Worm (Caenorhabditis elegans) whole organism, L4 larva: Measurements from ENCODE around the gene mip-2.

Experiments
- D1046.2 ChIP-seq: fragments of 200-800 bp; sonication (Bioruptor generic); IDR thresholded peaks from 2 replicates; pipeline ENCODE4 v1.3.6; 2022; ENCODE audit warnings: missing genetic modification characterization, missing compliant biosample characterization
- F44E2.7 ChIP-seq: fragments of 200-800 bp; sonication (Bioruptor generic); IDR thresholded peaks from 2 replicates; pipeline ENCODE4 v2.1.2; 2022; ENCODE audit warnings: missing genetic modification characterization, missing compliant biosample characterization
- Y75B8A.6 ChIP-seq: fragments of 200-800 bp; sonication (Bioruptor generic); IDR thresholded peaks from 2 replicates; pipeline ENCODE4 v1.3.6; 2022; ENCODE audit warnings: missing genetic modification reagents, missing genetic modification characterization, missing compliant biosample characterization
- ZK546.5 ChIP-seq, 2 experiments: sonication (generic microtip); optimal IDR thresholded peaks; 2 replicates each; lab custom pipeline; 2017; ENCODE audit warnings: missing biosample characterization in 2 of 2, missing genetic modification characterization in 2 of 2
- attf-4 ChIP-seq: sonication (generic microtip); optimal IDR thresholded peaks from 3 replicates; lab custom pipeline; 2017; ENCODE audit warnings: missing biosample characterization, missing genetic modification characterization
- ceh-28 ChIP-seq: fragments of 150-350 bp; optimal IDR thresholded peaks from 2 replicates; lab custom pipeline; 2014; ENCODE audit warnings: missing biosample characterization, missing genetic modification reagents, missing genetic modification characterization
- ceh-82 ChIP-seq: sonication (generic microtip); optimal IDR thresholded peaks from 2 replicates; lab custom pipeline; 2017; ENCODE audit warnings: missing biosample characterization, missing genetic modification characterization
- cey-2 ChIP-seq: sonication (generic microtip); optimal IDR thresholded peaks from 3 replicates; lab custom pipeline; 2017; ENCODE audit warnings: missing genetic modification characterization, mild to moderate bottlenecking, missing compliant biosample characterization, antibody characterized with exemption, borderline replicate concordance; ENCODE audit not compliant: insufficient read depth
- ctbp-1 ChIP-seq: fragments of 200-800 bp; sonication (Bioruptor generic); IDR thresholded peaks from 2 replicates; pipeline ENCODE4 v1.3.6; 2022; ENCODE audit warnings: missing genetic modification reagents, missing genetic modification characterization, missing compliant biosample characterization
- daf-16 ChIP-seq, 3 experiments: sonication (generic microtip); optimal IDR thresholded peaks; 2 replicates each; lab custom pipeline; 2016 to 2017; ENCODE audit warnings: missing genetic modification characterization in 3 of 3, missing genetic modification reagents in 3 of 3, mild to moderate bottlenecking in 2 of 3, missing compliant biosample characterization in 2 of 3, missing biosample characterization in 1 of 3, moderate library complexity in 1 of 3
- daf-19 ChIP-seq: fragments of 200-800 bp; sonication (Bioruptor generic); conservative IDR thresholded peaks from 2 replicates; pipeline ENCODE4 v1.3.6; 2022; ENCODE audit warnings: missing genetic modification characterization, missing compliant biosample characterization
- dmd-6 ChIP-seq: fragments of 200-800 bp; sonication (Bioruptor generic); IDR thresholded peaks from 2 replicates; pipeline ENCODE4 v1.3.6; 2022; ENCODE audit warnings: missing genetic modification reagents, missing genetic modification characterization, missing compliant biosample characterization
- dmd-8 ChIP-seq: fragments of 200-800 bp; sonication (Bioruptor generic); IDR thresholded peaks from 2 replicates; pipeline ENCODE4 v1.3.6; 2022; ENCODE audit warnings: missing genetic modification characterization, missing compliant biosample characterization
- dpl-1 ChIP-seq: fragments of 150-350 bp; optimal IDR thresholded peaks from 2 replicates; lab custom pipeline; 2014; ENCODE audit warnings: missing biosample characterization, missing genetic modification reagents, missing genetic modification characterization
- duxl-1 ChIP-seq: sonication (generic microtip); optimal IDR thresholded peaks from 2 replicates; lab custom pipeline; 2016; ENCODE audit warnings: mild to moderate bottlenecking, missing genetic modification characterization, moderate library complexity, missing compliant biosample characterization; ENCODE audit not compliant: poor library complexity
- dve-1 ChIP-seq: sonication (generic microtip); optimal IDR thresholded peaks from 2 replicates; lab custom pipeline; 2017; ENCODE audit warnings: antibody characterized with exemption, mild to moderate bottlenecking, missing genetic modification characterization, missing compliant biosample characterization; ENCODE audit not compliant: insufficient read depth
- egl-43 ChIP-seq: fragments of 200-800 bp; sonication (Bioruptor generic); IDR thresholded peaks from 2 replicates; pipeline ENCODE4 v1.3.6; 2022; ENCODE audit warnings: missing genetic modification reagents, missing genetic modification characterization, missing compliant biosample characterization
- fkh-10 ChIP-seq: fragments of 150-350 bp; optimal IDR thresholded peaks from 2 replicates; lab custom pipeline; 2014; ENCODE audit warnings: missing biosample characterization, missing genetic modification reagents, missing genetic modification characterization
- fos-1 ChIP-seq: fragments of 150-350 bp; optimal IDR thresholded peaks from 2 replicates; lab custom pipeline; 2014; ENCODE audit warnings: missing biosample characterization, missing genetic modification characterization
- gei-8 ChIP-seq: fragments of 200-800 bp; sonication (Bioruptor generic); optimal IDR thresholded peaks from 2 replicates; lab custom pipeline; 2018; ENCODE audit warnings: mild to moderate bottlenecking, missing genetic modification characterization, missing compliant biosample characterization
- hif-1 ChIP-seq, 2 experiments: sonication (generic microtip); optimal IDR thresholded peaks; 2 replicates each; lab custom pipeline; 2016 to 2017; ENCODE audit warnings: missing compliant biosample characterization in 2 of 2, missing genetic modification characterization in 2 of 2, missing genetic modification reagents in 2 of 2, missing genotype in 2 of 2, mild to moderate bottlenecking in 1 of 2
- hlh-11 ChIP-seq: fragments of 200-800 bp; sonication (Bioruptor generic); optimal IDR thresholded peaks from 2 replicates; lab custom pipeline; 2018; ENCODE audit warnings: mild to moderate bottlenecking, missing genetic modification characterization, missing compliant biosample characterization
- hlh-30 ChIP-seq: sonication (generic microtip); optimal IDR thresholded peaks from 2 replicates; lab custom pipeline; 2017; ENCODE audit warnings: antibody characterized with exemption, mild to moderate bottlenecking, missing genetic modification characterization, missing compliant biosample characterization; ENCODE audit not compliant: insufficient read depth
- hmg-1.1 ChIP-seq: fragments of 200-800 bp; sonication (Bioruptor generic); IDR thresholded peaks from 2 replicates; pipeline ENCODE4 v1.3.6; 2022; ENCODE audit warnings: missing genetic modification reagents, missing genetic modification characterization, missing compliant biosample characterization
- jun-1 ChIP-seq: fragments of 150-350 bp; optimal IDR thresholded peaks from 2 replicates; lab custom pipeline; 2014; ENCODE audit warnings: missing biosample characterization, missing genetic modification reagents, missing genetic modification characterization
- lim-7 ChIP-seq: fragments of 200-800 bp; sonication (Bioruptor generic); IDR thresholded peaks from 2 replicates; pipeline ENCODE4 v1.3.6; 2022; ENCODE audit warnings: missing genetic modification characterization, missing compliant biosample characterization
- lin-15B ChIP-seq: fragments of 150-350 bp; sonication (generic microtip); optimal IDR thresholded peaks from 3 replicates; lab custom pipeline; 2014; ENCODE audit warnings: missing biosample characterization, missing genetic modification characterization
- lin-38 ChIP-seq: fragments of 200-800 bp; sonication (Bioruptor generic); IDR thresholded peaks from 2 replicates; pipeline ENCODE4 v1.3.6; 2022; ENCODE audit warnings: missing genetic modification reagents, missing genetic modification characterization, missing compliant biosample characterization
- lin-39 ChIP-seq: fragments of 150-350 bp; optimal IDR thresholded peaks from 2 replicates; lab custom pipeline; 2014; ENCODE audit warnings: missing biosample characterization, missing genetic modification reagents, missing genetic modification characterization
- madf-5 ChIP-seq, 2 experiments: fragments of 200-800 bp; sonication (Bioruptor generic); IDR thresholded peaks; 2 replicates each; pipeline ENCODE4 v1.3.6; 2022; ENCODE audit warnings: missing compliant biosample characterization in 2 of 2, missing genetic modification characterization in 2 of 2
- mep-1 ChIP-seq: fragments of 150-350 bp; sonication (generic microtip); optimal IDR thresholded peaks from 3 replicates; lab custom pipeline; 2014; ENCODE audit warnings: missing biosample characterization, missing genetic modification characterization
- mes-2 ChIP-seq: sonication (generic microtip); optimal IDR thresholded peaks from 2 replicates; lab custom pipeline; 2016; ENCODE audit warnings: missing genotype, mild to moderate bottlenecking, missing genetic modification characterization, missing compliant biosample characterization; ENCODE audit not compliant: poor library complexity, severe bottlenecking
- nhr-10 ChIP-seq: fragments of 150-350 bp; optimal IDR thresholded peaks from 2 replicates; lab custom pipeline; 2014; ENCODE audit warnings: missing biosample characterization, missing genetic modification characterization
- nhr-11 ChIP-seq: fragments of 150-350 bp; optimal IDR thresholded peaks from 2 replicates; lab custom pipeline; 2014; ENCODE audit warnings: missing biosample characterization, missing genetic modification characterization
- nhr-28 ChIP-seq: fragments of 150-350 bp; optimal IDR thresholded peaks from 2 replicates; lab custom pipeline; 2014; ENCODE audit warnings: missing biosample characterization, missing genetic modification characterization
- nhr-48 ChIP-seq: sonication (generic microtip); optimal IDR thresholded peaks from 2 replicates; lab custom pipeline; 2016; ENCODE audit warnings: mild to moderate bottlenecking, missing genetic modification characterization, missing compliant biosample characterization
- nhr-6 ChIP-seq: fragments of 150-350 bp; optimal IDR thresholded peaks from 2 replicates; lab custom pipeline; 2014; ENCODE audit warnings: missing biosample characterization, missing genetic modification characterization
- pha-4 ChIP-seq, 2 experiments: fragments of 150-350 bp in 1 of 2; fragments of 200-800 bp in 1 of 2; sonication (Bioruptor generic) in 1 of 2; IDR thresholded peaks in 1 of 2; optimal IDR thresholded peaks in 1 of 2; 2 replicates each; pipeline versions ENCODE4 v1.3.6 to Lab custom; 2014 to 2022; ENCODE audit warnings: missing genetic modification characterization in 2 of 2, missing genetic modification reagents in 2 of 2, missing biosample characterization in 1 of 2, missing compliant biosample characterization in 1 of 2
- rbr-2 ChIP-seq: sonication (generic microtip); optimal IDR thresholded peaks from 2 replicates; lab custom pipeline; 2016; ENCODE audit warnings: missing genotype, missing genetic modification characterization, missing compliant biosample characterization
- saeg-2 ChIP-seq: fragments of 200-800 bp; sonication (Bioruptor generic); IDR thresholded peaks from 2 replicates; pipeline ENCODE4 v1.3.6; 2022; ENCODE audit warnings: missing genetic modification reagents, missing genetic modification characterization, missing compliant biosample characterization
- sdz-12 ChIP-seq: fragments of 200-800 bp; sonication (Bioruptor generic); optimal IDR thresholded peaks from 2 replicates; lab custom pipeline; 2018; ENCODE audit warnings: mild to moderate bottlenecking, missing genetic modification characterization, missing compliant biosample characterization
- set-16 ChIP-seq: fragments of 200-800 bp; sonication (Bioruptor generic); IDR thresholded peaks from 2 replicates; pipeline ENCODE4 v1.3.6; 2022; ENCODE audit warnings: missing genetic modification reagents, missing genetic modification characterization, missing compliant biosample characterization
- snpc-1.2 ChIP-seq: fragments of 200-800 bp; sonication (Bioruptor generic); IDR thresholded peaks from 2 replicates; pipeline ENCODE4 v1.3.6; 2022; ENCODE audit warnings: missing genetic modification reagents, missing genetic modification characterization, missing compliant biosample characterization
- spr-3 ChIP-seq: fragments of 200-800 bp; sonication (Bioruptor generic); optimal IDR thresholded peaks from 2 replicates; lab custom pipeline; 2018; ENCODE audit warnings: mild to moderate bottlenecking, missing genetic modification characterization, missing compliant biosample characterization
- tra-1 ChIP-seq: fragments of 200-800 bp; sonication (Bioruptor generic); IDR thresholded peaks from 2 replicates; pipeline ENCODE4 v1.3.6; 2022; ENCODE audit warnings: missing genetic modification reagents, missing genetic modification characterization, missing compliant biosample characterization
- unc-130 ChIP-seq: sonication (generic microtip); optimal IDR thresholded peaks from 2 replicates; lab custom pipeline; 2016; ENCODE audit warnings: missing genetic modification reagents, missing genetic modification characterization, missing compliant biosample characterization
- zfp-2 ChIP-seq: sonication (generic microtip); optimal IDR thresholded peaks from 2 replicates; lab custom pipeline; 2016; ENCODE audit warnings: mild to moderate bottlenecking, missing genetic modification characterization, missing compliant biosample characterization
- zfp-3 ChIP-seq: fragments of 200-800 bp; sonication (Bioruptor generic); conservative IDR thresholded peaks from 2 replicates; pipeline ENCODE4 v1.3.6; 2022; ENCODE audit warnings: missing genetic modification reagents, missing genetic modification characterization, missing compliant biosample characterization

The mip-2 gene

DNA sequence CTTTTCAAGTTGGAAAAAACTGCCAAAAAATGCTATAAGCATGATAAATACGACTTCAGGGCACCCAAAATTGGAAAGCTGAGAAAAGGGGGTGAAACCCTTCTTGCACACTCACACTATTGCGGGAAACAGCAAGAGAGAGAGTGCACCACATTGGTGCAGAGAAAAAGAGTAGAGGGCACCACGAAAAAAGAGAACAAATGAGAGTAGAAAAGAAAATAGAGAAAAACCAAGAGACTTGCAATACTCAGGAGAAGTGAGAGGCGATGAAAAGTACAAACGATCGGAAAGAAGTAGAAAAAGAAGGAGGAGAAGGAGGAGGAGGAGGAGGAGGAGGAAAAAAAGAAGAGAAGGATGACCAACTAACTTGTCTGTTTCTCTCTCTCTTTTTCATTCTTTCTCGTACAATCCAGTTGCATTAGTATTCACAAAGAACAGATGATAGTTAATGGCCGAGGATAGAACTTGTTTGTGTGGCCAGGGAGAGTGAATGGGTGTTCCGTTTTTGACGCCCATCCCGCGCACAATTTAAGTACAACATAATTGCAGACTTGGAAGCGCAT, 16.5 kb downstream of the mip-2 start:
- no peak for TF ChIP-seq sdz-12 (GFP tag; lab: Kevin White, UChicago)
- TF ChIP-seq hif-1 (tag; optimal IDR thresholded peaks at IDR 0.05; lab: Kevin White, UChicago), result peak in 1 of 2 experiments; percentile 49
- peak; percentile 56 for TF ChIP-seq dve-1 (tag; lab: Kevin White, UChicago)
- peak; percentile 83 for TF ChIP-seq nhr-6 (tag; lab: Kevin White, UChicago)
- TF ChIP-seq pha-4 (GFP tag; IDR thresholded peaks at IDR 0.05; lab: Robert Waterston, UW), result peak; percentile 72; the same call in 1 of the 2 replicates
- peak; percentile 6 for TF ChIP-seq pha-4 (tag; optimal IDR thresholded peaks at IDR 0.05; lab: Kevin White, UChicago)
- TF ChIP-seq lin-38 (GFP tag; lab: Robert Waterston, UW), result peak; percentile 45
- TF ChIP-seq dpl-1, result peak; percentile 33
- TF ChIP-seq D1046.2 (GFP tag; lab: Robert Waterston, UW), result no peak
- TF ChIP-seq dmd-8 (GFP tag; lab: Robert Waterston, UW), result 0 out of 2 replicates have a peak, but pooled peaks have one; percentile 52
- no peak for TF ChIP-seq jun-1 (tag; lab: Kevin White, UChicago)
- no peak for TF ChIP-seq attf-4
- no peak for TF ChIP-seq nhr-10 (tag; lab: Kevin White, UChicago)
- no peak for TF ChIP-seq zfp-2
- peak; percentile 42 for TF ChIP-seq nhr-11 (tag; lab: Kevin White, UChicago)
- TF ChIP-seq gei-8 (GFP tag; lab: Kevin White, UChicago), result no peak
- TF ChIP-seq nhr-48 (tag; lab: Kevin White, UChicago), result peak; percentile 22
- TF ChIP-seq nhr-28 (tag; lab: Kevin White, UChicago), result peak; percentile 32
- no peak for TF ChIP-seq madf-5 (GFP tag; IDR thresholded peaks at IDR 0.05; lab: Robert Waterston, UW)
- TF ChIP-seq fkh-10 (GFP tag; lab: Kevin White, UChicago), result peak; percentile 78
- no peak for TF ChIP-seq F44E2.7 (GFP tag; lab: Robert Waterston, UW)
- TF ChIP-seq snpc-1.2, result no peak; the same call in 1 of the 2 replicates
- TF ChIP-seq ctbp-1 (GFP tag; lab: Robert Waterston, UW), result peak; percentile 46
- peak; percentile 37 for TF ChIP-seq dmd-6 (GFP tag; lab: Robert Waterston, UW)
- no peak; the same call in 1 of the 2 replicates for TF ChIP-seq zfp-3 (GFP tag; lab: Robert Waterston, UW)
- no peak for TF ChIP-seq daf-16 (GFP tag; optimal IDR thresholded peaks at IDR 0.05; lab: Kevin White, UChicago)
- peak; percentile 50 for TF ChIP-seq daf-16 (tag; optimal IDR thresholded peaks at IDR 0.05; lab: Kevin White, UChicago)
- TF ChIP-seq duxl-1, result peak; percentile 22
- TF ChIP-seq unc-130 (GFP tag; lab: Kevin White, UChicago), result no peak
- peak; percentile 84 for TF ChIP-seq set-16
- no peak for TF ChIP-seq lin-15B
- TF ChIP-seq fos-1 (tag; lab: Kevin White, UChicago), result no peak
- TF ChIP-seq ceh-82 (tag; lab: Kevin White, UChicago), result no peak
- TF ChIP-seq rbr-2 (tag; lab: Kevin White, UChicago), result peak; percentile 62
- no peak for TF ChIP-seq daf-19 (GFP tag; lab: Robert Waterston, UW)
- peak; percentile 80 for TF ChIP-seq mep-1 (tag; lab: Kevin White, UChicago)
- TF ChIP-seq ceh-28 (tag; lab: Kevin White, UChicago), result peak; percentile 49
- TF ChIP-seq lin-39, result peak; percentile 41
- peak; percentile 79 for TF ChIP-seq hmg-1.1 (GFP tag; lab: Robert Waterston, UW)
- peak; percentile 74 for TF ChIP-seq hlh-11
- no peak for TF ChIP-seq ZK546.5 (tag; optimal IDR thresholded peaks at IDR 0.05; lab: Kevin White, UChicago)
- no peak; the same call in 1 of the 2 replicates for TF ChIP-seq tra-1
- peak; percentile 69 for TF ChIP-seq hlh-30 (tag; lab: Kevin White, UChicago)
- peak; percentile 53 for TF ChIP-seq mes-2
- no peak for TF ChIP-seq spr-3 (GFP tag; lab: Kevin White, UChicago)
- no peak for TF ChIP-seq lim-7 (GFP tag; lab: Robert Waterston, UW)
- no peak for TF ChIP-seq saeg-2 (GFP tag; lab: Robert Waterston, UW)
- no peak for TF ChIP-seq cey-2 (tag; lab: Kevin White, UChicago)
- 0 out of 2 replicates have a peak, but pooled peaks have one; percentile 36 for TF ChIP-seq Y75B8A.6 (GFP tag; lab: Robert Waterston, UW)
- TF ChIP-seq egl-43 (GFP tag; lab: Robert Waterston, UW), result no peak
